Fruit fly (Drosophila melanogaster) Kc167 (cell line): ENCODE measurements around the gene CAH16.

Source experiments
- h ChIP-seq: fragments of >200 bp; optimal IDR thresholded peaks from 3 replicates; lab custom pipeline; 2018; ENCODE audit warnings: missing external identifiers
- ttk ChIP-seq: sonication (Bioruptor generic); optimal IDR thresholded peaks from 2 replicates; lab custom pipeline; 2017; ENCODE audit warnings: missing external identifiers

DNA sequence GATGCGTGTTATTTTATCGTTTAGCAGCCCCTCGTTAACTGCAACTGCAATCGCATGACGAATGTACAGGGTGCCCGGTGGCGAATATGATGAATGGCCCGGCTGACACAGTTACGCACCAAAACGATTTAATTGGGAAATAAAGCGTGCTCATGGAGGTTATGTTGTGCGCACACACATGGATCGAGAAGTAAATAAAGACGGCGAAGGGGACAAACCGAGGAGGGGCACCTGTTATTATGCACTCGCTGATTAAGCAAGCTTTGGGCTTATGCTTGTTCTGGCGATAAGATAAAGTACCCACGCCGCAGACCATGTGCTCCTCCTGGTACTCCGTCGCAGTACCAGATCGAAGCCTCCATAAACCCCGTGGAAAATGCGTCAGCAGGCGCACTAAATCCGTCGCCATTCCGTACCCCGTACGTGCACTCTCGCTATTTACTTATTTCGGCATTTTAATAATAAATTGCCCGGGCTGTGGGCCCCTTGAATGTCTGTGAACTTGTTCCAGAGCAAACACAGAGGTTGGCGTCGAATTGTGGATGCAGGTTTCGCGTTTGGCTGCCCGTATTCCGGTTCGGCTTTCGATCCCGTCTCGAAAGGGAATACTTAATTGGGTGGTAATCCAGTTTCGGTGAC lies 34.9 kb upstream of the CAH16 start:
- TF ChIP-seq ttk (lab: Kevin White, UChicago) (no peak), h (lab: Kevin White, UChicago) (no peak)
